Worm (Caenorhabditis elegans) whole organism, mixed stage, embryonic: ENCODE results near the gene C16C8.7.

Source experiments
- blmp-1 ChIP-seq: fragments of 150-350 bp; optimal IDR thresholded peaks from 2 replicates; lab custom pipeline; 2014; ENCODE audit warnings: missing biosample characterization, missing genetic modification characterization
- elt-3 ChIP-seq: fragments of 150-350 bp; optimal IDR thresholded peaks from 2 replicates; lab custom pipeline; 2014; ENCODE audit warnings: missing biosample characterization, missing genetic modification characterization
- hlh-1 ChIP-seq: fragments of 150-350 bp; optimal IDR thresholded peaks from 2 replicates; lab custom pipeline; 2014; ENCODE audit warnings: missing biosample characterization, missing genetic modification reagents, missing genetic modification characterization
- lsy-2 ChIP-seq: fragments of 150-350 bp; optimal IDR thresholded peaks from 2 replicates; lab custom pipeline; 2014; ENCODE audit warnings: missing biosample characterization, missing genetic modification characterization
- unc-62 ChIP-seq: fragments of 150-350 bp; optimal IDR thresholded peaks from 2 replicates; lab custom pipeline; 2014; ENCODE audit warnings: missing biosample characterization, missing genetic modification reagents, missing genetic modification characterization

DNA sequence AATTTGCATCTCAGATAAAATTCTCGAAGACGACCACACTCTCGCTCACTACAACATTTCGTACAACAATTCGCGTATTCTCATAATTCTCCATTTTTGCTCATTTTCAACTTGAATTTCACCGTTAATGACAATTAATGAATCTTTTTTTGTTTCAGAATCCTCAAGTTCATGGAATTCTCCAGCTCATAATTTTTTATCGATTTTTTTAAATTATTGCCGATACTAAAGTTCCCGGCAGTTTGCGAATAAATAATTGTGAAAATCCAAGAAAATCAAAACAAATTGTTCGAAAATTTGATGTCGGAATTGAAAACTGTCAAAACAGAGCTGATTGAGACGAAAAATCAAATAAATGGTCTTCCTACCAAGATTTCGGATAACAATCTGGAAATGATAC is 12.0 kb downstream of the C16C8.7 start, which contains the start of gene C16C8.21:
- no peak for TF ChIP-seq unc-62 (GFP tag; lab: Kevin White, UChicago)
- no peak for TF ChIP-seq hlh-1 (tag; lab: Kevin White, UChicago)
- no peak for TF ChIP-seq lsy-2 (tag; lab: Kevin White, UChicago)
- no peak for TF ChIP-seq elt-3 (tag; lab: Kevin White, UChicago)
- TF ChIP-seq blmp-1 (tag; lab: Kevin White, UChicago): no peak
